Fruit fly (Drosophila melanogaster): ENCODE measurements around the gene CG10469.

DNA sequence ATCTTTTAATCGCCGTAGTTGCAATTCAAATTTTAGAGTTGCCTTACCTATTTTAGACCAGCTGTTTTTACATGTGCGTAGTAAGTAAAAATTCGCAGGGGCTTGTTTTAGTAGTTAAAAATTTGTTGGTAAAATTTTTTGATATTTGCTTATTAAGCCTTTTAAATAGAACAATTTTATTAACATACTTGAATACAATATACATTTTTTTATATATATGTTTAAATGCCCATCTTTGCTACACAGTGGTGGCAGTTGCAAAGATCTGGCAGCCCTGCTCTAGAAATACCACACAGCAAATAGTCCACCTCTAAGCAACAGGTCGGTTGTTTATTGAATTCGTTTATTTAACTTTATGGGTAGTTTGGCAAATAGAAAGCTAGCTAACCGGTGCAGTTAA is 1.6 kb upstream of the CG10469 start, which contains the start of the genes CG10467 and loj:
- TF ChIP-seq HHEX (GFP tag; optimal IDR thresholded peaks at IDR 0.05) (peak; percentile 91), ind (GFP tag; optimal IDR thresholded peaks at IDR 0.05) (peak; percentile 98), ash1 (GFP tag; optimal IDR thresholded peaks at IDR 0.05) (peak; percentile 19), Ptx1 (GFP tag; IDR thresholded peaks at IDR 0.05) (peak; percentile 99), croc (GFP tag; conservative IDR thresholded peaks at IDR 0.05) (peak; percentile 97), cad (GFP tag; optimal IDR thresholded peaks at IDR 0.05) (no peak), ara (GFP tag; IDR thresholded peaks at IDR 0.05) (peak; percentile 96), bcd (GFP tag; optimal IDR thresholded peaks at IDR 0.05) (peak; percentile 95), CG6654 (GFP tag; optimal IDR thresholded peaks at IDR 0.05) (peak; percentile 83)
